Worm (Caenorhabditis elegans): ENCODE measurements around the gene C09E7.11.

DNA sequence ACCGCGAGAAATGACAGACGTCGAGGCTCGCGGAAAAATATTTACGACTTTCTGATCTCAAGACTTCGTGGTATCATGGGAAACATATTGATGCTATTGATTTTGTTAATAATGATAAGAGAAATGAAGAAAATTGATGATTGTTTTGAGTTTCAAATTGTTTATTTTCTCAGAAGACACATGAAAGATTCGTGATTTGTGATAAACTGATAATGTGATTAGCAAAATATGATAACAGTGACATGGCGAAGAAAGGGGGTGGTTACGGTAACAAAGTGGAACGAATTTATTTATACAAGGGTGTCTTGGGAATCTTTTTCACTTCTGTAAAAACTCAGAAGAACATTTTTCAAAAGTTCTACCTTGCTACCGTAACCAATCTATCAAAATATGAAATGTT is 21.9 kb upstream of the C09E7.11 start:
- TF ChIP-seq B0310.2 (tag; optimal IDR thresholded peaks at IDR 0.05), result no peak
- no peak for TF ChIP-seq tbx-37 (GFP tag; conservative IDR thresholded peaks at IDR 0.05)
- TF ChIP-seq ama-1 (optimal IDR thresholded peaks at IDR 0.05), result no peak
- TF ChIP-seq sea-1 (GFP tag; conservative IDR thresholded peaks at IDR 0.05), result no peak
- no peak for TF ChIP-seq flt-1 (GFP tag; IDR thresholded peaks at IDR 0.05)
- TF ChIP-seq ceh-36 (tag; optimal IDR thresholded peaks at IDR 0.05), result no peak
- no peak for TF ChIP-seq tra-4 (tag; optimal IDR thresholded peaks at IDR 0.05)
- TF ChIP-seq pes-1 (GFP tag; IDR thresholded peaks at IDR 0.05), result no peak
- no peak for TF ChIP-seq hmbx-1 (tag; optimal IDR thresholded peaks at IDR 0.05)
- TF ChIP-seq ets-7 (tag; optimal IDR thresholded peaks at IDR 0.05), result no peak
- no peak for TF ChIP-seq aly-1 (tag; optimal IDR thresholded peaks at IDR 0.05)
- no peak for TF ChIP-seq hnd-1 (tag; optimal IDR thresholded peaks at IDR 0.05)
